Worm (Caenorhabditis elegans) whole organism, late embryonic: ENCODE results near the gene F21D9.8.

Experiments used
- ceh-6 ChIP-seq: fragments of 200-800 bp; sonication (Bioruptor generic); optimal IDR thresholded peaks from 2 replicates; lab custom pipeline; 2018; ENCODE audit warnings: mild to moderate bottlenecking, missing genetic modification characterization, missing compliant biosample characterization
- elt-2 ChIP-seq: sonication (generic microtip); optimal IDR thresholded peaks from 2 replicates; lab custom pipeline; 2016; ENCODE audit warnings: missing genetic modification reagents, missing genetic modification characterization, missing compliant biosample characterization
- fax-1 ChIP-seq: sonication (generic microtip); optimal IDR thresholded peaks from 2 replicates; lab custom pipeline; 2016; ENCODE audit warnings: missing genotype, missing genetic modification characterization, missing compliant biosample characterization
- hlh-30 ChIP-seq: sonication (generic microtip); optimal IDR thresholded peaks from 2 replicates; lab custom pipeline; 2017; ENCODE audit warnings: antibody characterized with exemption, missing genetic modification characterization, missing compliant biosample characterization; ENCODE audit not compliant: insufficient read depth
- hlh-8 ChIP-seq: sonication (generic microtip); optimal IDR thresholded peaks from 2 replicates; lab custom pipeline; 2016; ENCODE audit warnings: missing genotype, missing genetic modification characterization, missing compliant biosample characterization
- lin-11 ChIP-seq: fragments of 200-800 bp; sonication (Bioruptor generic); optimal IDR thresholded peaks from 2 replicates; lab custom pipeline; 2018; ENCODE audit warnings: mild to moderate bottlenecking, missing genetic modification characterization, missing compliant biosample characterization
- nhr-11 ChIP-seq: fragments of 150-350 bp; optimal IDR thresholded peaks from 2 replicates; lab custom pipeline; 2014; ENCODE audit warnings: missing biosample characterization, missing genetic modification characterization

- no peak for TF ChIP-seq lin-11 (tag; lab: Kevin White, UChicago)
- no peak for TF ChIP-seq hlh-30 (tag; lab: Kevin White, UChicago)
- no peak for TF ChIP-seq fax-1 (tag; lab: Kevin White, UChicago)
- no peak for TF ChIP-seq hlh-8 (tag; lab: Kevin White, UChicago)
- TF ChIP-seq nhr-11 (tag; lab: Kevin White, UChicago) = no peak
- no peak for TF ChIP-seq elt-2 (tag; lab: Kevin White, UChicago)
- TF ChIP-seq ceh-6 (GFP tag; lab: Kevin White, UChicago) = no peak
Measured at ce11 chrV:19253520-19253919, 26.3 kb downstream of the F21D9.8 start, which contains the start of gene F21D9.4.
